Fruit fly (Drosophila melanogaster): ENCODE results near the gene CG42713.
A peak's percentile ranks its signal among the peaks of the same experiment; 100 is the strongest.

The CG42713 gene

DNA sequence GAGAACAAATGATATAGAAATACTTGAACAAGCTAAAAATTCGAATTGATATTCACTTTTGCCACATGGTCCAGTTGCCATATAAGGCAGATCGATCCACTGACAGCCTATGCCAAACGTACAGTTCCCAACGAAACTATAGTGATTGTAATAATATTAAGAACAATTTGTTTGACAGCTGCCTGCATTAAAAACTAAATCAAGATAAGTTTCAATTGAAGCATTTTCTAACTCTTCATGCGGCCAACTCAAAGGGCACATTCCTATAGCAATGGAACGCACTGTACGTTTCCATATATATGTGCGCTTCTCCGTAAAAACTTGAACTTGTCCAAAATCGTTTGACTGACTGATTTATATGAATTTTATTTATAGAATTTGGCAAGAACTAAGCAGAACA is 3.0 kb downstream of the CG42713 start (continued):
- no peak for TF ChIP-seq CG3065 (GFP tag; optimal IDR thresholded peaks at IDR 0.05)
- no peak for TF ChIP-seq exex (tag; optimal IDR thresholded peaks at IDR 0.05)
- TF ChIP-seq Sox102F (GFP tag; optimal IDR thresholded peaks at IDR 0.05), result no peak
- TF ChIP-seq CG6854 (GFP tag; optimal IDR thresholded peaks at IDR 0.05), result no peak
- peak; percentile 48 for TF ChIP-seq gem (tag; optimal IDR thresholded peaks at IDR 0.05)
- 0 out of 2 replicates have a peak, but pooled peaks have one; percentile 34 for TF ChIP-seq Taf1 (GFP tag; IDR thresholded peaks at IDR 0.05)
- peak; percentile 56; the same call in 1 of the 2 replicates for TF ChIP-seq Ada2b (GFP tag; IDR thresholded peaks at IDR 0.05)
- TF ChIP-seq ato (GFP tag; IDR thresholded peaks at IDR 0.05; ENCODE audit: partially characterized antibody), result no peak
- TF ChIP-seq pnt (GFP tag; optimal IDR thresholded peaks at IDR 0.05), result no peak
- no peak for TF ChIP-seq chinmo (GFP tag; IDR thresholded peaks at IDR 0.05; ENCODE audit: partially characterized antibody)
- no peak for TF ChIP-seq pum (GFP tag; optimal IDR thresholded peaks at IDR 0.05)
- TF ChIP-seq CG30020 (tag; optimal IDR thresholded peaks at IDR 0.05), result no peak
- no peak for TF ChIP-seq Dip3 (GFP tag; optimal IDR thresholded peaks at IDR 0.05)
- TF ChIP-seq CG16815 (GFP tag; optimal IDR thresholded peaks at IDR 0.05), result no peak
- no peak; the same call in 2 of the 3 replicates for TF ChIP-seq Mrtf (GFP tag; IDR thresholded peaks at IDR 0.05)
- TF ChIP-seq Mes4 (GFP tag; optimal IDR thresholded peaks at IDR 0.05), result no peak
- TF ChIP-seq CG10147 (GFP tag; optimal IDR thresholded peaks at IDR 0.05), result peak; percentile 61
- no peak for TF ChIP-seq CrebB (tag; optimal IDR thresholded peaks at IDR 0.05)
- no peak for TF ChIP-seq ken (GFP tag; IDR thresholded peaks at IDR 0.05)
- peak; percentile 26 for TF ChIP-seq pho (GFP tag; optimal IDR thresholded peaks at IDR 0.05)
- TF ChIP-seq mam (GFP tag; optimal IDR thresholded peaks at IDR 0.05), result peak; percentile 59
- peak; percentile 31; the same call in 1 of the 2 replicates for TF ChIP-seq Poxn (GFP tag; IDR thresholded peaks at IDR 0.05)
- TF ChIP-seq CG10565 (GFP tag; optimal IDR thresholded peaks at IDR 0.05), result no peak
- TF ChIP-seq sob (GFP tag; IDR thresholded peaks at IDR 0.05), result peak; percentile 53
- TF ChIP-seq CG2889 (GFP tag; IDR thresholded peaks at IDR 0.05), result no peak
- TF ChIP-seq lmd (GFP tag; IDR thresholded peaks at IDR 0.05), result peak; percentile 66; the same call in 1 of the 2 replicates
- TF ChIP-seq CG16863 (GFP tag; optimal IDR thresholded peaks at IDR 0.05), result no peak
- no peak for TF ChIP-seq gce (GFP tag; IDR thresholded peaks at IDR 0.05)
- TF ChIP-seq Hey (tag; optimal IDR thresholded peaks at IDR 0.05), result no peak
- TF ChIP-seq cas (GFP tag; IDR thresholded peaks at IDR 0.05), result 0 out of 2 replicates have a peak, but pooled peaks have one; percentile 45
- no peak for TF ChIP-seq emc (GFP tag; optimal IDR thresholded peaks at IDR 0.05)
- no peak for TF ChIP-seq Oaz (GFP tag; IDR thresholded peaks at IDR 0.05)
- no peak for TF ChIP-seq ewg (GFP tag; optimal IDR thresholded peaks at IDR 0.05)
- no peak for TF ChIP-seq CG5245 (GFP tag; optimal IDR thresholded peaks at IDR 0.05)
- no peak for TF ChIP-seq sr (GFP tag; IDR thresholded peaks at IDR 0.05)
- TF ChIP-seq wek (GFP tag; optimal IDR thresholded peaks at IDR 0.05), result no peak
- TF ChIP-seq Ptx1 (GFP tag; IDR thresholded peaks at IDR 0.05), result no peak
- TF ChIP-seq PHDP (tag; optimal IDR thresholded peaks at IDR 0.05), result peak; percentile 32
- TF ChIP-seq nerfin-1 (tag; optimal IDR thresholded peaks at IDR 0.05), result no peak
- TF ChIP-seq aop (GFP tag; IDR thresholded peaks at IDR 0.05), result no peak
- no peak for TF ChIP-seq Eip74EF (GFP tag; optimal IDR thresholded peaks at IDR 0.05)
- TF ChIP-seq CoRest (tag; optimal IDR thresholded peaks at IDR 0.05), result peak; percentile 27
- no peak for TF ChIP-seq Deaf1 (tag; optimal IDR thresholded peaks at IDR 0.05)
- TF ChIP-seq D19B (GFP tag; optimal IDR thresholded peaks at IDR 0.05), result peak; percentile 32
- no peak for TF ChIP-seq CG2202 (tag; optimal IDR thresholded peaks at IDR 0.05)
- peak; percentile 37 for TF ChIP-seq Fer1 (GFP tag; optimal IDR thresholded peaks at IDR 0.05)
- TF ChIP-seq CG11696 (GFP tag; IDR thresholded peaks at IDR 0.05), result no peak
- TF ChIP-seq psq (GFP tag; optimal IDR thresholded peaks at IDR 0.05), result no peak
- no peak for TF ChIP-seq z (GFP tag; IDR thresholded peaks at IDR 0.05)
- TF ChIP-seq CG10979 (tag; optimal IDR thresholded peaks at IDR 0.05), result no peak
- TF ChIP-seq CG12744 (GFP tag; optimal IDR thresholded peaks at IDR 0.05), result no peak
- peak; percentile 83 for TF ChIP-seq CG11456 (GFP tag; IDR thresholded peaks at IDR 0.05)

All from whole organism, embryonic.